Worm (Caenorhabditis elegans) whole organism, L4/young adult: ENCODE measurements around the gene spe-17.

Source experiments
- W03F9.2 ChIP-seq: fragments of 150-350 bp; optimal IDR thresholded peaks from 2 replicates; lab custom pipeline; 2014; ENCODE audit warnings: missing biosample characterization, missing genetic modification characterization
- him-1 ChIP-seq: sonication (generic microtip); optimal IDR thresholded peaks from 2 replicates; lab custom pipeline; 2016; ENCODE audit warnings: missing genotype, missing genetic modification reagents, missing genetic modification characterization, missing compliant biosample characterization

DNA sequence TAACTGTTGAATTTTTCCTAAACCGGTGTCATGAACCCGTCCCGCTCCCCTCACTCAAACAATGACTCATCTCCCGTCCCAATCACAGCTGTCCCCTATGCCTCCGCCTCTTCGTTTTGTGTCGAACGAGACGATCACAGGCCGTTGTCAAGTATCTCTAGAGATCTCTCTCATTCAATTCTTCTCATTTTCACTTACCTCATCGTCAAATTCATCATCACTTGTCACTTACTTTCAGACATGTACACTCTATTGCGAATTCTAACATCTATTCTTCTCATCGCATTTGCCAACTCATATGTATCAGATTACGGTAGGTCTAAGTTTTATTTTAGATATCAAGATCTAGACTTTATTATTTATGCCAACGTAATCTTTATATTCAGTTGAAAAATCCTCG, 44.3 kb downstream of the spe-17 start, which contains the start of gene K08E4.3:
- TF ChIP-seq him-1 (tag; lab: Kevin White, UChicago) (no peak), W03F9.2 (no peak)
